Fruit fly (Drosophila melanogaster): ENCODE measurements around the gene pon.
A peak's percentile ranks its signal among the peaks of the same experiment; 100 is the strongest.

pon gene

DNA sequence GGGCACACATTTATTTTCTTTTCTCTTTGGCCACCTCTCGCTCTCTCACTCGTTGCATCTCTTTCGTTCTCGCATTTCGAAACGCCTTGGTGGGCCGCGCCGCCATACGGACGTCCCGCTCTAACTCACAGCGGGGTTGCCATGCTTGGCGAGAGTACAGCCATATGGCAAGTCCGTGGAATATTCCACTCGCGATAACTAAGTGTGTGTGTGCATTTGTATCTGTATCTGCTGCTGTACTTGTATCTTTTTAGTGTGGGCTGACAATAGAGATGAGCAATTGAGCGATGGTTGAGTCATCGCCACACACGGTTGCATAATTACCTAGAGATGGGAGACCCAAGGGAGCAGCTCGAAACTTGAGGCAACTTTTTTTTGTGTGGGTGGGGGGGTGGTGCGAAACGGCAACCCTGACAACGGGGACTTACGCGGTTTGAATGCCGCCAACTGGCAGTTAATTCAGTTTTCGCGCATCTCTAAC lies 48.4 kb downstream of the pon start (continued):
- TF ChIP-seq bigmax (GFP tag; optimal IDR thresholded peaks at IDR 0.05) (peak; percentile 6), gce (GFP tag; IDR thresholded peaks at IDR 0.05) (peak; percentile 62; the same call in 1 of the 3 replicates), croc (GFP tag; conservative IDR thresholded peaks at IDR 0.05) (peak; percentile 52), B-H1 (GFP tag; IDR thresholded peaks at IDR 0.05) (peak; percentile 75), gt (GFP tag; IDR thresholded peaks at IDR 0.05) (peak; percentile 67), CG18011 (GFP tag; optimal IDR thresholded peaks at IDR 0.05) (peak; percentile 71), Sry-δ (GFP tag; optimal IDR thresholded peaks at IDR 0.05) (peak; percentile 99), CG6765 (GFP tag; optimal IDR thresholded peaks at IDR 0.05) (peak; percentile 50), CG17385 (GFP tag; optimal IDR thresholded peaks at IDR 0.05) (peak; percentile 76), dimm (GFP tag; IDR thresholded peaks at IDR 0.05) (peak; percentile 46; the same call in 1 of the 2 replicates), CG9437 (GFP tag; optimal IDR thresholded peaks at IDR 0.05) (peak; percentile 44), Hmx (GFP tag; optimal IDR thresholded peaks at IDR 0.05) (no peak), wor (GFP tag; IDR thresholded peaks at IDR 0.05) (peak; percentile 53; the same call in 1 of the 2 replicates), CG17912 (GFP tag; optimal IDR thresholded peaks at IDR 0.05) (peak; percentile 65), gsb-n (tag; optimal IDR thresholded peaks at IDR 0.05) (peak; percentile 23), fd64A (GFP tag; optimal IDR thresholded peaks at IDR 0.05) (no peak), CG4617 (GFP tag; optimal IDR thresholded peaks at IDR 0.05; ENCODE audit: borderline replicate concordance) (peak; percentile 78), ftz-f1 (GFP tag; optimal IDR thresholded peaks at IDR 0.05) (peak; percentile 87), CG2712 (tag; optimal IDR thresholded peaks at IDR 0.05) (peak; percentile 75), dysf (GFP tag; IDR thresholded peaks at IDR 0.05) (peak; percentile 91), sug (tag; optimal IDR thresholded peaks at IDR 0.05) (peak; percentile 90), HLHmδ (GFP tag; optimal IDR thresholded peaks at IDR 0.05) (no peak), CG11504 (tag; optimal IDR thresholded peaks at IDR 0.05) (peak; percentile 86), CG2875 (GFP tag; optimal IDR thresholded peaks at IDR 0.05) (peak; percentile 41), lbe (GFP tag; optimal IDR thresholded peaks at IDR 0.05) (peak; percentile 37), Tbp (GFP tag; optimal IDR thresholded peaks at IDR 0.05) (no peak), knrl (GFP tag; IDR thresholded peaks at IDR 0.05; ENCODE audit: partially characterized antibody) (peak; percentile 85), pita (GFP tag; optimal IDR thresholded peaks at IDR 0.05) (no peak), CG9215 (GFP tag; IDR thresholded peaks at IDR 0.05) (peak; percentile 84), CG9817 (tag; optimal IDR thresholded peaks at IDR 0.05) (peak; percentile 86), CG2202 (tag; optimal IDR thresholded peaks at IDR 0.05) (no peak), CG7786 (GFP tag; optimal IDR thresholded peaks at IDR 0.05) (peak; percentile 93), Mes4 (GFP tag; optimal IDR thresholded peaks at IDR 0.05) (peak; percentile 46), sc (optimal IDR thresholded peaks at IDR 0.05) (no peak), sc (GFP tag; optimal IDR thresholded peaks at IDR 0.05) (peak; percentile 2), en (GFP tag; optimal IDR thresholded peaks at IDR 0.05) (peak; percentile 46), CG32767 (GFP tag; IDR thresholded peaks at IDR 0.05) (peak; percentile 92), slou (GFP tag; optimal IDR thresholded peaks at IDR 0.05) (peak; percentile 62), CG18764 (GFP tag; optimal IDR thresholded peaks at IDR 0.05) (peak; percentile 75), Pdp1 (GFP tag; optimal IDR thresholded peaks at IDR 0.05) (peak; percentile 84 to 100), Xbp1 (GFP tag; optimal IDR thresholded peaks at IDR 0.05) (peak; percentile 86), Ets65A (GFP tag) (peak; percentile 98), fu2 (GFP tag; optimal IDR thresholded peaks at IDR 0.05) (peak; percentile 88), Dad (GFP tag; optimal IDR thresholded peaks at IDR 0.05) (peak; percentile 84), tup (GFP tag; optimal IDR thresholded peaks at IDR 0.05) (peak; percentile 66), ro (GFP tag; IDR thresholded peaks at IDR 0.05) (peak; percentile 37; the same call in 1 of the 2 replicates), HmgZ (tag; optimal IDR thresholded peaks at IDR 0.05) (peak; percentile 88), sob (GFP tag; IDR thresholded peaks at IDR 0.05) (peak; percentile 92), Nf-YB (GFP tag; optimal IDR thresholded peaks at IDR 0.05) (peak; percentile 79), bcd (GFP tag; optimal IDR thresholded peaks at IDR 0.05) (peak; percentile 76), CG2120 (GFP tag; optimal IDR thresholded peaks at IDR 0.05) (peak; percentile 94)

Data from whole organism, embryonic.